Fruit fly (Drosophila melanogaster) whole organism, embryonic: ENCODE results near the gene LpR2.

ENCODE experiments used
- Asciz ChIP-seq: fragments of 200-800 bp; sonication (Bioruptor generic); optimal IDR thresholded peaks from 2 replicates; lab custom pipeline; 2017; ENCODE audit warnings: missing biosample characterization, mild to moderate bottlenecking, missing genetic modification characterization, missing genetic modification reagents
- CG11085 ChIP-seq: fragments of 200-800 bp; sonication (Bioruptor generic); IDR thresholded peaks from 2 replicates; pipeline ENCODE4 v1.3.6; 2022; ENCODE audit warnings: missing biosample characterization, missing genetic modification characterization
- CG11093 ChIP-seq: fragments of 200-800 bp; sonication (Bioruptor generic); IDR thresholded peaks from 3 replicates; pipeline ENCODE4 v1.3.6; 2022; ENCODE audit warnings: missing biosample characterization, missing genetic modification characterization
- CG12659 ChIP-seq: fragments of 200-800 bp; sonication (Bioruptor generic); optimal IDR thresholded peaks from 3 replicates; lab custom pipeline; 2017; ENCODE audit warnings: mild to moderate bottlenecking, missing biosample characterization, missing genetic modification reagents, missing genetic modification characterization
- CG12942 ChIP-seq: fragments of 200-800 bp; sonication (Bioruptor generic); optimal IDR thresholded peaks from 3 replicates; lab custom pipeline; 2016; ENCODE audit warnings: missing biosample characterization, missing genetic modification characterization
- CG15269 ChIP-seq: fragments of 200-800 bp; sonication (Bioruptor generic); optimal IDR thresholded peaks from 2 replicates; lab custom pipeline; 2018; ENCODE audit warnings: missing biosample characterization, mild to moderate bottlenecking, missing genetic modification characterization, moderate library complexity
- CG15479 ChIP-seq: fragments of 200-800 bp; sonication (Bioruptor generic); optimal IDR thresholded peaks from 3 replicates; lab custom pipeline; 2019; ENCODE audit warnings: missing biosample characterization, mild to moderate bottlenecking, missing genetic modification characterization, moderate library complexity
- CG16779 ChIP-seq: fragments of 200-800 bp; sonication (Bioruptor generic); IDR thresholded peaks from 2 replicates; pipeline ENCODE4 v1.3.6; 2022; ENCODE audit warnings: missing biosample characterization, missing genetic modification characterization
- CG16813 ChIP-seq: fragments of 200-800 bp; sonication (Bioruptor generic); IDR thresholded peaks from 3 replicates; pipeline ENCODE4 v1.3.6; 2022; ENCODE audit warnings: missing biosample characterization, missing genetic modification characterization; ENCODE audit not compliant: partially characterized antibody
- CG17186 ChIP-seq: fragments of 200-800 bp; sonication (Bioruptor generic); optimal IDR thresholded peaks from 3 replicates; lab custom pipeline; 2017; ENCODE audit warnings: missing biosample characterization, missing genetic modification reagents, missing genetic modification characterization
- CG17359 ChIP-seq: fragments of 200-800 bp; sonication (Bioruptor generic); optimal IDR thresholded peaks from 3 replicates; lab custom pipeline; 2018; ENCODE audit warnings: missing biosample characterization, mild to moderate bottlenecking, missing genetic modification characterization, moderate library complexity
- CG18619 ChIP-seq: fragments of 200-800 bp; sonication (Bioruptor generic); optimal IDR thresholded peaks from 3 replicates; lab custom pipeline; 2017; ENCODE audit warnings: missing biosample characterization, mild to moderate bottlenecking, missing genetic modification characterization
- CG2199 ChIP-seq: fragments of 200-800 bp; sonication (Bioruptor generic); IDR thresholded peaks from 3 replicates; pipeline ENCODE4 v1.3.6; 2022; ENCODE audit warnings: missing biosample characterization, missing genetic modification characterization
- CG2678 ChIP-seq: fragments of 200-800 bp; sonication (Bioruptor generic); optimal IDR thresholded peaks from 3 replicates; lab custom pipeline; 2019; ENCODE audit warnings: missing biosample characterization, mild to moderate bottlenecking, missing genetic modification characterization, moderate library complexity
- CG31365 ChIP-seq: fragments of 200-800 bp; sonication (Bioruptor generic); optimal IDR thresholded peaks from 2 replicates; lab custom pipeline; 2018; ENCODE audit warnings: missing biosample characterization, mild to moderate bottlenecking, missing genetic modification characterization
- CG4404 ChIP-seq: fragments of 200-800 bp; sonication (Bioruptor generic); IDR thresholded peaks from 2 replicates; pipeline ENCODE4 v1.3.6; 2022; ENCODE audit warnings: missing biosample characterization, missing genetic modification characterization
- CG8388 ChIP-seq: fragments of 200-800 bp; sonication (Bioruptor generic); optimal IDR thresholded peaks from 2 replicates; lab custom pipeline; 2019; ENCODE audit warnings: missing biosample characterization, mild to moderate bottlenecking, missing genetic modification characterization, moderate library complexity
- CG8765 ChIP-seq: fragments of 200-800 bp; sonication (Bioruptor generic); IDR thresholded peaks from 2 replicates; pipeline ENCODE4 v1.3.6; 2022; ENCODE audit warnings: missing biosample characterization, missing genetic modification characterization
- CG8924 ChIP-seq: fragments of 200-800 bp; optimal IDR thresholded peaks from 3 replicates; lab custom pipeline; 2019; ENCODE audit warnings: missing biosample characterization, mild to moderate bottlenecking, missing genetic modification characterization, moderate library complexity
- CTCF ChIP-seq: fragments of 200-800 bp; sonication (Bioruptor generic); optimal IDR thresholded peaks from 2 replicates; lab custom pipeline; 2017; ENCODE audit warnings: missing biosample characterization, mild to moderate bottlenecking, missing genetic modification characterization, moderate library complexity
- Camta ChIP-seq: fragments of 200-800 bp; sonication (Bioruptor generic); optimal IDR thresholded peaks from 2 replicates; lab custom pipeline; 2016; ENCODE audit warnings: missing biosample characterization, missing genetic modification characterization
- Dfd ChIP-seq, 2 experiments: fragments of >200 bp; optimal IDR thresholded peaks; 2 replicates each; lab custom pipeline; 2017; ENCODE audit warnings: missing biosample characterization in 2 of 2, missing genetic modification characterization in 2 of 2
- Doc3 ChIP-seq: fragments of 200-800 bp; sonication (Bioruptor generic); IDR thresholded peaks from 3 replicates; pipeline ENCODE4 v1.3.6; 2022; ENCODE audit warnings: missing biosample characterization, missing genetic modification characterization; ENCODE audit not compliant: partially characterized antibody
- Dref ChIP-seq: fragments of 200-800 bp; sonication (Bioruptor generic); IDR thresholded peaks from 2 replicates; pipeline ENCODE4 v1.3.6; 2022; ENCODE audit warnings: missing biosample characterization, missing genetic modification characterization
- H15 ChIP-seq: fragments of 200-800 bp; sonication (Bioruptor generic); IDR thresholded peaks from 3 replicates; pipeline ENCODE4 v1.3.6; 2022; ENCODE audit warnings: missing biosample characterization, missing genetic modification characterization
- Hand ChIP-seq: fragments of 200-800 bp; sonication (Bioruptor generic); optimal IDR thresholded peaks from 2 replicates; lab custom pipeline; 2017; ENCODE audit warnings: mild to moderate bottlenecking, missing biosample characterization, missing genetic modification reagents, missing genetic modification characterization
- Hey ChIP-seq: fragments of 200-800 bp; sonication (Bioruptor generic); optimal IDR thresholded peaks from 3 replicates; lab custom pipeline; 2018; ENCODE audit warnings: missing biosample characterization, mild to moderate bottlenecking, missing genetic modification characterization
- HmgZ ChIP-seq: fragments of 200-800 bp; sonication (Bioruptor generic); optimal IDR thresholded peaks from 2 replicates; lab custom pipeline; 2018; ENCODE audit warnings: missing biosample characterization, mild to moderate bottlenecking, missing genetic modification characterization
- MBD-R2 ChIP-seq: fragments of 200-800 bp; sonication (Bioruptor generic); IDR thresholded peaks from 2 replicates; pipeline ENCODE4 v1.3.6; 2022; ENCODE audit warnings: missing biosample characterization, missing genetic modification characterization
- Med ChIP-seq: fragments of 200-800 bp; sonication (Bioruptor generic); peaks from one replicate; lab custom pipeline; 2016; ENCODE audit warnings: missing biosample characterization, missing genetic modification characterization, mild to moderate bottlenecking, inconsistent platforms, moderate library complexity
- Mrtf ChIP-seq: fragments of 200-800 bp; sonication (Bioruptor generic); IDR thresholded peaks from 3 replicates; pipeline ENCODE4 v1.3.6; 2022; ENCODE audit warnings: missing biosample characterization, missing genetic modification characterization
- NfI ChIP-seq: fragments of 200-800 bp; sonication (Bioruptor generic); optimal IDR thresholded peaks from 3 replicates; lab custom pipeline; 2018; ENCODE audit warnings: missing biosample characterization, mild to moderate bottlenecking, missing genetic modification characterization, moderate library complexity
- Optix ChIP-seq: fragments of 200-800 bp; sonication (Bioruptor generic); IDR thresholded peaks from 3 replicates; pipeline ENCODE4 v1.3.6; 2022; ENCODE audit warnings: missing biosample characterization, missing genetic modification characterization
- Tbp ChIP-seq: fragments of >200 bp; optimal IDR thresholded peaks from 2 replicates; lab custom pipeline; 2018; ENCODE audit warnings: missing biosample characterization, missing genetic modification characterization
- amos ChIP-seq: fragments of 200-800 bp; sonication (Bioruptor generic); IDR thresholded peaks from 2 replicates; pipeline ENCODE4 v1.3.6; 2022; ENCODE audit warnings: missing biosample characterization, missing genetic modification characterization; ENCODE audit not compliant: partially characterized antibody
- dati ChIP-seq: fragments of 200-800 bp; sonication (Bioruptor generic); IDR thresholded peaks from 2 replicates; pipeline ENCODE4 v1.3.6; 2022; ENCODE audit warnings: missing biosample characterization, missing genetic modification characterization
- fd102C ChIP-seq: fragments of 200-800 bp; sonication (Bioruptor generic); optimal IDR thresholded peaks from 2 replicates; lab custom pipeline; 2018; ENCODE audit warnings: missing biosample characterization, mild to moderate bottlenecking, missing genetic modification characterization, moderate library complexity
- gfzf ChIP-seq: fragments of 200-800 bp; sonication (Bioruptor generic); optimal IDR thresholded peaks from 2 replicates; lab custom pipeline; 2016; ENCODE audit warnings: missing biosample characterization, mild to moderate bottlenecking, missing genetic modification characterization, moderate library complexity
- grau ChIP-seq: fragments of 200-800 bp; optimal IDR thresholded peaks from 3 replicates; lab custom pipeline; 2019; ENCODE audit warnings: missing biosample characterization, mild to moderate bottlenecking, missing genetic modification characterization, moderate library complexity
- ham ChIP-seq: fragments of 200-800 bp; sonication (Bioruptor generic); IDR thresholded peaks from 2 replicates; pipeline ENCODE4 v1.3.6; 2022; ENCODE audit warnings: missing biosample characterization, missing genetic modification characterization
- kah ChIP-seq: fragments of 200-800 bp; sonication (Bioruptor generic); optimal IDR thresholded peaks from 2 replicates; lab custom pipeline; 2018; ENCODE audit warnings: missing biosample characterization, mild to moderate bottlenecking, missing genetic modification characterization
- lab ChIP-seq: fragments of 200-800 bp; sonication (Bioruptor generic); optimal IDR thresholded peaks from 3 replicates; lab custom pipeline; 2017; ENCODE audit warnings: missing biosample characterization, missing genetic modification characterization, mild to moderate bottlenecking, moderate library complexity, missing genetic modification reagents
- lilli ChIP-seq: fragments of 200-800 bp; sonication (Bioruptor generic); optimal IDR thresholded peaks from 3 replicates; lab custom pipeline; 2016; ENCODE audit warnings: missing biosample characterization, missing genetic modification characterization
- lov ChIP-seq, 2 experiments: fragments of 200-800 bp in 1 of 2; fragments of >200 bp in 1 of 2; sonication (Bioruptor generic) in 1 of 2; IDR thresholded peaks in 1 of 2; optimal IDR thresholded peaks in 1 of 2; 2 replicates in 1 of 2; 3 replicates in 1 of 2; pipeline versions ENCODE4 v1.3.6 to Lab custom; 2017 to 2022; ENCODE audit warnings: missing biosample characterization in 1 of 2, missing genetic modification characterization in 1 of 2
- nom ChIP-seq: fragments of 200-800 bp; sonication (Bioruptor generic); optimal IDR thresholded peaks from 2 replicates; lab custom pipeline; 2017; ENCODE audit warnings: missing biosample characterization, missing genetic modification characterization, mild to moderate bottlenecking, moderate library complexity, missing genetic modification reagents
- org-1 ChIP-seq: fragments of 200-800 bp; sonication (Bioruptor generic); optimal IDR thresholded peaks from 2 replicates; lab custom pipeline; 2017; ENCODE audit warnings: missing biosample characterization, missing genetic modification characterization
- slp2 ChIP-seq: fragments of 200-800 bp; sonication (Bioruptor generic); optimal IDR thresholded peaks from 2 replicates; lab custom pipeline; 2016; ENCODE audit warnings: missing biosample characterization, missing genetic modification characterization
- sob ChIP-seq: fragments of 200-800 bp; sonication (Bioruptor generic); IDR thresholded peaks from 2 replicates; pipeline ENCODE4 v1.3.6; 2022; ENCODE audit warnings: missing biosample characterization, missing genetic modification characterization
- trh ChIP-seq: fragments of 200-800 bp; sonication (Bioruptor generic); optimal IDR thresholded peaks from 2 replicates; lab custom pipeline; 2016; ENCODE audit warnings: missing biosample characterization, missing genetic modification characterization
- wdn ChIP-seq: fragments of 200-800 bp; sonication (Bioruptor generic); IDR thresholded peaks from 2 replicates; pipeline ENCODE4 v1.3.6; 2022; ENCODE audit warnings: missing biosample characterization, missing genetic modification characterization

The LpR2 gene

dm6 chr3R:25737735-25738371 is 2.4 kb downstream of the LpR2 start (continued):
- TF ChIP-seq Tbp: no peak
- TF ChIP-seq CG11085 (GFP tag; lab: Robert Waterston, UW): peak; percentile 72
- peak; percentile 80 for TF ChIP-seq CG18619 (GFP tag; lab: Kevin White, UChicago)
- peak; percentile 91 for TF ChIP-seq sob (GFP tag; lab: Robert Waterston, UW)
- TF ChIP-seq dati (GFP tag; lab: Robert Waterston, UW): peak; percentile 87
- TF ChIP-seq CG15479: no peak
- TF ChIP-seq MBD-R2 (GFP tag; lab: Robert Waterston, UW): peak; percentile 44; the same call in 1 of the 2 replicates
- peak; percentile 73 for TF ChIP-seq CG31365
- peak; percentile 86 for TF ChIP-seq HmgZ (tag; lab: Kevin White, UChicago)
- no peak for TF ChIP-seq Hey (tag; lab: Kevin White, UChicago)
- peak; percentile 92 for TF ChIP-seq CG8924
- peak; percentile 99 for TF ChIP-seq Med (GFP tag; lab: Kevin White, UChicago)
- peak; percentile 87 for TF ChIP-seq Optix (GFP tag; lab: Robert Waterston, UW)
- TF ChIP-seq CG11093 (GFP tag; lab: Robert Waterston, UW): peak; percentile 90
- TF ChIP-seq amos (GFP tag; lab: Robert Waterston, UW): no peak
- TF ChIP-seq CG2678 (tag; lab: Kevin White, UChicago): peak; percentile 95
- TF ChIP-seq nom (GFP tag; lab: Kevin White, UChicago): peak; percentile 97
- peak; percentile 84 for TF ChIP-seq org-1 (GFP tag; lab: Kevin White, UChicago)
- peak; percentile 76 for TF ChIP-seq CG8765
- TF ChIP-seq fd102C (GFP tag; lab: Kevin White, UChicago): no peak
- peak; percentile 83 for TF ChIP-seq CG17186
- TF ChIP-seq Doc3 (GFP tag; lab: Robert Waterston, UW): no peak
- TF ChIP-seq CG12942 (GFP tag; lab: Kevin White, UChicago): peak; percentile 88
- no peak for TF ChIP-seq lov (optimal IDR thresholded peaks at IDR 0.05; lab: Kevin White, UChicago)
- TF ChIP-seq lov (GFP tag; IDR thresholded peaks at IDR 0.05; lab: Robert Waterston, UW): peak; percentile 96
- peak; percentile 68 for TF ChIP-seq Hand (GFP tag; lab: Kevin White, UChicago)
- no peak for TF ChIP-seq gfzf (GFP tag; lab: Kevin White, UChicago)
- TF ChIP-seq CG15269 (tag; lab: Kevin White, UChicago): peak; percentile 85
- peak; percentile 94 for TF ChIP-seq NfI (GFP tag; lab: Kevin White, UChicago)
- no peak for TF ChIP-seq CG16813
- 0 out of 2 replicates have a peak, but pooled peaks have one; percentile 55 for TF ChIP-seq ham (GFP tag; lab: Robert Waterston, UW)
- peak; percentile 87 for TF ChIP-seq CG12659 (GFP tag; lab: Kevin White, UChicago)
- peak; percentile 97 for TF ChIP-seq slp2 (GFP tag; lab: Kevin White, UChicago)
- TF ChIP-seq grau (tag; lab: Kevin White, UChicago): peak; percentile 87
- peak; percentile 82 for TF ChIP-seq trh (GFP tag; lab: Kevin White, UChicago)
- TF ChIP-seq CG17359: peak; percentile 95
- peak; percentile 91; the same call in 2 of the 3 replicates for TF ChIP-seq CG2199 (GFP tag; lab: Robert Waterston, UW)
- peak; percentile 91 for TF ChIP-seq Asciz (GFP tag; lab: Kevin White, UChicago)
- TF ChIP-seq Dref (GFP tag; lab: Robert Waterston, UW): no peak
- TF ChIP-seq lab (GFP tag; lab: Kevin White, UChicago): peak; percentile 90
- TF ChIP-seq CG16779 (GFP tag; lab: Robert Waterston, UW): peak; percentile 75
- peak; percentile 59 for TF ChIP-seq CTCF (GFP tag; lab: Kevin White, UChicago)
- TF ChIP-seq Dfd (GFP tag; optimal IDR thresholded peaks at IDR 0.05; lab: Kevin White, UChicago): no peak
- peak; percentile 95 for TF ChIP-seq CG8388 (GFP tag; lab: Kevin White, UChicago)
- peak; percentile 72 for TF ChIP-seq kah (GFP tag; lab: Kevin White, UChicago)
- peak; percentile 71 for TF ChIP-seq CG4404 (GFP tag; lab: Robert Waterston, UW)
- peak; percentile 89 for TF ChIP-seq Mrtf (GFP tag; lab: Robert Waterston, UW)
- TF ChIP-seq wdn (GFP tag; lab: Robert Waterston, UW): peak; percentile 78
- peak; percentile 94 for TF ChIP-seq H15 (GFP tag; lab: Robert Waterston, UW)
- peak; percentile 91 for TF ChIP-seq lilli
- peak; percentile 96 for TF ChIP-seq Camta (GFP tag; lab: Kevin White, UChicago)
